Worm (Caenorhabditis elegans) whole organism, L2 larva: Measurements from ENCODE around the gene btb-14.

ENCODE experiments used
- C34F6.9 ChIP-seq: fragments of 150-350 bp; optimal IDR thresholded peaks from 2 replicates; lab custom pipeline; 2014; ENCODE audit warnings: missing biosample characterization, missing genetic modification characterization
- F13H6.1 ChIP-seq: sonication (generic microtip); optimal IDR thresholded peaks from 2 replicates; lab custom pipeline; 2016; ENCODE audit warnings: missing genetic modification characterization, missing compliant biosample characterization
- R02D3.7 ChIP-seq: fragments of 150-350 bp; optimal IDR thresholded peaks from 2 replicates; lab custom pipeline; 2014; ENCODE audit warnings: missing biosample characterization, missing genetic modification characterization
- ZK546.5 ChIP-seq: sonication (generic microtip); optimal IDR thresholded peaks from 2 replicates; lab custom pipeline; 2017; ENCODE audit warnings: missing biosample characterization, missing genetic modification characterization
- alr-1 ChIP-seq: fragments of 150-350 bp; optimal IDR thresholded peaks from 2 replicates; lab custom pipeline; 2014; ENCODE audit warnings: missing biosample characterization, missing genetic modification characterization
- ama-1 ChIP-seq: fragments of 150-350 bp; optimal IDR thresholded peaks from 2 replicates; lab custom pipeline; 2018; ENCODE audit warnings: inconsistent platforms
- ceh-82 ChIP-seq: fragments of 150-350 bp; optimal IDR thresholded peaks from 2 replicates; lab custom pipeline; 2014; ENCODE audit warnings: missing biosample characterization, missing genetic modification characterization
- egl-27 ChIP-seq: sonication (generic microtip); optimal IDR thresholded peaks from 3 replicates; lab custom pipeline; 2017; ENCODE audit warnings: missing biosample characterization, missing genetic modification reagents, missing genetic modification characterization
- elt-3 ChIP-seq: sonication (generic microtip); optimal IDR thresholded peaks from 2 replicates; lab custom pipeline; 2017; ENCODE audit warnings: missing biosample characterization, missing genetic modification characterization
- fos-1 ChIP-seq: fragments of 150-350 bp; optimal IDR thresholded peaks from 2 replicates; lab custom pipeline; 2014; ENCODE audit warnings: missing biosample characterization, missing genetic modification characterization
- lin-11 ChIP-seq: fragments of 150-350 bp; sonication (generic microtip); optimal IDR thresholded peaks from 2 replicates; lab custom pipeline; 2014; ENCODE audit warnings: missing biosample characterization, missing genetic modification characterization, inconsistent platforms, mixed read lengths
- lin-13 ChIP-seq: fragments of 150-350 bp; optimal IDR thresholded peaks from 2 replicates; lab custom pipeline; 2014; ENCODE audit warnings: missing biosample characterization, missing genetic modification reagents, missing genetic modification characterization
- lsy-2 ChIP-seq, 2 experiments: fragments of 150-350 bp in 1 of 2; sonication (generic microtip) in 1 of 2; optimal IDR thresholded peaks; 2 replicates each; lab custom pipeline; 2014 to 2017; ENCODE audit warnings: missing biosample characterization in 2 of 2, missing genetic modification characterization in 2 of 2
- mab-5 ChIP-seq: fragments of 150-350 bp; optimal IDR thresholded peaks from 2 replicates; lab custom pipeline; 2014; ENCODE audit warnings: missing biosample characterization, missing genetic modification characterization
- mbf-1 ChIP-seq: sonication (generic microtip); optimal IDR thresholded peaks from 2 replicates; lab custom pipeline; 2017; ENCODE audit warnings: missing biosample characterization, missing genetic modification characterization
- nhr-11 ChIP-seq: fragments of 150-350 bp; optimal IDR thresholded peaks from 2 replicates; lab custom pipeline; 2014; ENCODE audit warnings: missing biosample characterization, missing genetic modification characterization
- nhr-12 ChIP-seq: fragments of 150-350 bp; optimal IDR thresholded peaks from 2 replicates; lab custom pipeline; 2014; ENCODE audit warnings: missing biosample characterization, missing genetic modification characterization
- nhr-129 ChIP-seq: fragments of 150-350 bp; optimal IDR thresholded peaks from 2 replicates; lab custom pipeline; 2014; ENCODE audit warnings: missing biosample characterization, missing genetic modification characterization
- nhr-21 ChIP-seq: fragments of 150-350 bp; optimal IDR thresholded peaks from 2 replicates; lab custom pipeline; 2014; ENCODE audit warnings: missing biosample characterization, missing genetic modification characterization
- nhr-23 ChIP-seq: fragments of 150-350 bp; optimal IDR thresholded peaks from 2 replicates; lab custom pipeline; 2014; ENCODE audit warnings: missing biosample characterization, missing genetic modification reagents, missing genetic modification characterization
- nhr-25 ChIP-seq: fragments of 150-350 bp; sonication (generic microtip); optimal IDR thresholded peaks from 3 replicates; lab custom pipeline; 2014; ENCODE audit warnings: missing biosample characterization, missing genetic modification characterization
- nhr-77 ChIP-seq: fragments of 150-350 bp; optimal IDR thresholded peaks from 2 replicates; lab custom pipeline; 2014; ENCODE audit warnings: missing biosample characterization, missing genetic modification characterization
- peb-1 ChIP-seq: fragments of 150-350 bp; optimal IDR thresholded peaks from 2 replicates; lab custom pipeline; 2014; ENCODE audit warnings: missing biosample characterization, missing genetic modification characterization
- sem-4 ChIP-seq: fragments of 150-350 bp; optimal IDR thresholded peaks from 2 replicates; lab custom pipeline; 2014; ENCODE audit warnings: missing biosample characterization, missing genetic modification reagents, missing genetic modification characterization
- skn-1 ChIP-seq: sonication (generic microtip); optimal IDR thresholded peaks from 2 replicates; lab custom pipeline; 2017; ENCODE audit warnings: missing biosample characterization, missing genetic modification characterization
- snpc-4 ChIP-seq: fragments of 150-350 bp; optimal IDR thresholded peaks from 2 replicates; lab custom pipeline; 2014; ENCODE audit warnings: missing biosample characterization, missing genetic modification characterization
- unc-55 ChIP-seq: fragments of 150-350 bp; sonication (generic microtip); optimal IDR thresholded peaks from 3 replicates; lab custom pipeline; 2014; ENCODE audit warnings: missing biosample characterization, missing genetic modification reagents, missing genetic modification characterization
- unc-62 ChIP-seq: fragments of 150-350 bp; optimal IDR thresholded peaks from 2 replicates; lab custom pipeline; 2014; ENCODE audit warnings: missing biosample characterization, missing genetic modification reagents, missing genetic modification characterization
- zag-1 ChIP-seq: fragments of 150-350 bp; optimal IDR thresholded peaks from 2 replicates; lab custom pipeline; 2014; ENCODE audit warnings: missing biosample characterization, missing genetic modification characterization
- ztf-1 ChIP-seq: fragments of 200-800 bp; sonication (Bioruptor generic); conservative IDR thresholded peaks from 2 replicates; pipeline ENCODE4 v1.3.6; 2022; ENCODE audit warnings: missing genetic modification characterization, missing compliant biosample characterization
- ztf-11 ChIP-seq: sonication (generic microtip); optimal IDR thresholded peaks from 2 replicates; lab custom pipeline; 2017; ENCODE audit warnings: missing biosample characterization, missing genetic modification characterization
- ztf-4 ChIP-seq: fragments of 150-350 bp; optimal IDR thresholded peaks from 2 replicates; lab custom pipeline; 2014; ENCODE audit warnings: missing biosample characterization, missing genetic modification characterization

The btb-14 gene

ce11 chrII:12339644-12340043, 43.6 kb upstream of the btb-14 start, which contains the start of gene sop-2:
sop-2 (plus strand) TSS chrII:12339944.
- TF ChIP-seq ztf-11 (tag; lab: Kevin White, UChicago) (no peak), fos-1 (tag; lab: Kevin White, UChicago) (no peak), mbf-1 (tag; lab: Kevin White, UChicago) (no peak), nhr-25 (tag; lab: Kevin White, UChicago) (no peak), nhr-21 (tag; lab: Kevin White, UChicago) (no peak), ZK546.5 (tag; lab: Kevin White, UChicago) (no peak), sem-4 (tag; lab: Kevin White, UChicago) (no peak), unc-55 (GFP tag; lab: Kevin White, UChicago) (no peak), lin-13 (no peak), alr-1 (tag; lab: Kevin White, UChicago) (no peak), lin-11 (tag; lab: Kevin White, UChicago) (no peak), nhr-12 (tag; lab: Kevin White, UChicago) (no peak), zag-1 (tag; lab: Kevin White, UChicago) (no peak), skn-1 (tag; lab: Kevin White, UChicago) (no peak), mab-5 (tag; lab: Kevin White, UChicago) (no peak), egl-27 (no peak)

ce11 chrII:12341566-12342223, 41.6 kb upstream of the btb-14 start:
- TF ChIP-seq unc-55 (GFP tag; lab: Kevin White, UChicago) (peak; percentile 24), nhr-129 (tag; lab: Kevin White, UChicago) (peak; percentile 28), ceh-82 (no peak), nhr-25 (tag; lab: Kevin White, UChicago) (peak; percentile 17)

ce11 chrII:12342928-12343327, 40.3 kb upstream of the btb-14 start:
- TF ChIP-seq alr-1 (tag; lab: Kevin White, UChicago), result no peak
- no peak for TF ChIP-seq nhr-77 (tag; lab: Kevin White, UChicago)
- no peak for TF ChIP-seq ztf-4 (tag; lab: Kevin White, UChicago)
- no peak for TF ChIP-seq lin-13
- TF ChIP-seq egl-27, result no peak
- TF ChIP-seq fos-1 (tag; lab: Kevin White, UChicago), result no peak
- TF ChIP-seq unc-62, result no peak
- TF ChIP-seq C34F6.9, result no peak
- TF ChIP-seq nhr-23 (tag; lab: Kevin White, UChicago), result no peak
- no peak for TF ChIP-seq snpc-4 (tag; lab: Kevin White, UChicago)
- no peak for TF ChIP-seq ztf-1 (GFP tag; lab: Robert Waterston, UW)
- TF ChIP-seq lin-11 (tag; lab: Kevin White, UChicago), result no peak
- no peak for TF ChIP-seq elt-3
- TF ChIP-seq, all 48 proteins: peak for 0

ce11 chrII:12343710-12344109, 39.6 kb upstream of the btb-14 start:
- TF ChIP-seq ztf-1 (GFP tag; lab: Robert Waterston, UW) (no peak), nhr-11 (tag; lab: Kevin White, UChicago) (no peak), egl-27 (no peak), R02D3.7 (tag; lab: Kevin White, UChicago) (no peak), ama-1 (lab: Kevin White, UChicago) (no peak), F13H6.1 (tag; lab: Kevin White, UChicago) (no peak)

- TF ChIP-seq nhr-23 (tag; lab: Kevin White, UChicago) (no peak), nhr-129 (tag; lab: Kevin White, UChicago) (peak; percentile 11), F13H6.1 (tag; lab: Kevin White, UChicago) (peak; percentile 5)
Measured at ce11 chrII:12344787-12345186, 38.5 kb upstream of the btb-14 start, which contains the start of gene C44C11.6. C44C11.6 (plus strand) TSS chrII:12344809.

ce11 chrII:12346289-12346989, 36.8 kb upstream of the btb-14 start:
- TF ChIP-seq C34F6.9, result no peak
- no peak for TF ChIP-seq ztf-1 (GFP tag; lab: Robert Waterston, UW)
- TF ChIP-seq skn-1 (tag; lab: Kevin White, UChicago), result no peak
- TF ChIP-seq nhr-77 (tag; lab: Kevin White, UChicago), result no peak
- TF ChIP-seq nhr-129 (tag; lab: Kevin White, UChicago), result no peak
- no peak for TF ChIP-seq nhr-23 (tag; lab: Kevin White, UChicago)
- no peak for TF ChIP-seq lsy-2 (tag; optimal IDR thresholded peaks at IDR 0.05; lab: Kevin White, UChicago)
- no peak for TF ChIP-seq ZK546.5 (tag; lab: Kevin White, UChicago)
- TF ChIP-seq alr-1 (tag; lab: Kevin White, UChicago), result no peak
- no peak for TF ChIP-seq ztf-11 (tag; lab: Kevin White, UChicago)
- TF ChIP-seq peb-1 (tag; lab: Kevin White, UChicago), result no peak
- TF ChIP-seq sem-4 (tag; lab: Kevin White, UChicago), result no peak
- TF ChIP-seq unc-62, result no peak
- TF ChIP-seq F13H6.1 (tag; lab: Kevin White, UChicago), result no peak
- no peak for TF ChIP-seq nhr-21 (tag; lab: Kevin White, UChicago)
